Fruit fly (Drosophila melanogaster) whole organism, embryonic: ENCODE data around the gene Vps52.
A peak's percentile ranks its signal among the peaks of the same experiment; 100 is the strongest.

Experiments used
- Blimp-1 ChIP-seq: fragments of 200-800 bp; sonication (Bioruptor generic); optimal IDR thresholded peaks from 3 replicates; lab custom pipeline; 2018; ENCODE audit warnings: missing biosample characterization, missing genetic modification characterization, mild to moderate bottlenecking, moderate library complexity, missing genetic modification reagents
- C15 ChIP-seq: fragments of 200-800 bp; sonication (Bioruptor generic); IDR thresholded peaks from 3 replicates; pipeline ENCODE4 v1.3.6; 2022; ENCODE audit warnings: missing biosample characterization, missing genetic modification characterization
- CG10565 ChIP-seq: fragments of 200-800 bp; sonication (Bioruptor generic); optimal IDR thresholded peaks from 3 replicates; lab custom pipeline; 2016; ENCODE audit warnings: missing biosample characterization, mild to moderate bottlenecking, missing genetic modification characterization
- CG12219 ChIP-seq: fragments of 200-800 bp; sonication (Bioruptor generic); optimal IDR thresholded peaks from 3 replicates; lab custom pipeline; 2018; ENCODE audit warnings: missing biosample characterization, mild to moderate bottlenecking, missing genetic modification characterization
- CG14710 ChIP-seq: fragments of 200-800 bp; sonication (Bioruptor generic); optimal IDR thresholded peaks from 3 replicates; lab custom pipeline; 2019; ENCODE audit warnings: missing biosample characterization, mild to moderate bottlenecking, missing genetic modification characterization, moderate library complexity
- CG1529 ChIP-seq: fragments of 200-800 bp; sonication (Bioruptor generic); optimal IDR thresholded peaks from 3 replicates; lab custom pipeline; 2018; ENCODE audit warnings: missing biosample characterization, missing genetic modification characterization
- CG17802 ChIP-seq: fragments of 200-800 bp; sonication (Bioruptor generic); optimal IDR thresholded peaks from 2 replicates; lab custom pipeline; 2018; ENCODE audit warnings: missing biosample characterization, mild to moderate bottlenecking, missing genetic modification characterization, moderate library complexity
- CG18476 ChIP-seq: fragments of 200-800 bp; sonication (Bioruptor generic); optimal IDR thresholded peaks from 2 replicates; lab custom pipeline; 2016; ENCODE audit warnings: missing biosample characterization, mild to moderate bottlenecking, missing genetic modification characterization
- CG2116 ChIP-seq: fragments of 200-800 bp; sonication (Bioruptor generic); optimal IDR thresholded peaks from 3 replicates; lab custom pipeline; 2018; ENCODE audit warnings: missing biosample characterization, mild to moderate bottlenecking, missing genetic modification characterization
- CG31365 ChIP-seq: fragments of 200-800 bp; sonication (Bioruptor generic); optimal IDR thresholded peaks from 2 replicates; lab custom pipeline; 2018; ENCODE audit warnings: missing biosample characterization, mild to moderate bottlenecking, missing genetic modification characterization
- CG31441 ChIP-seq: fragments of 200-800 bp; sonication (Bioruptor generic); IDR thresholded peaks from 2 replicates; pipeline ENCODE4 v1.3.6; 2022; ENCODE audit warnings: missing biosample characterization, missing genetic modification characterization
- CG33557 ChIP-seq: fragments of 200-800 bp; sonication (Bioruptor generic); optimal IDR thresholded peaks from 2 replicates; lab custom pipeline; 2019; ENCODE audit warnings: missing biosample characterization, mild to moderate bottlenecking, missing genetic modification characterization, moderate library complexity
- CG42726 ChIP-seq: fragments of 200-800 bp; sonication (Bioruptor generic); IDR thresholded peaks from 2 replicates; pipeline ENCODE4 v1.3.6; 2022; ENCODE audit warnings: missing biosample characterization, missing genetic modification characterization; ENCODE audit not compliant: partially characterized antibody
- CG4707 ChIP-seq: fragments of 200-800 bp; sonication (Bioruptor generic); optimal IDR thresholded peaks from 2 replicates; lab custom pipeline; 2018; ENCODE audit warnings: missing biosample characterization, mild to moderate bottlenecking, missing genetic modification characterization, moderate library complexity
- CG4854 ChIP-seq: fragments of 200-800 bp; sonication (Bioruptor generic); optimal IDR thresholded peaks from 2 replicates; lab custom pipeline; 2016; ENCODE audit warnings: missing biosample characterization, missing genetic modification characterization, inconsistent platforms
- CG7786 ChIP-seq: fragments of 200-800 bp; sonication (Bioruptor generic); optimal IDR thresholded peaks from 2 replicates; lab custom pipeline; 2016; ENCODE audit warnings: missing biosample characterization, missing genetic modification characterization
- CG7963 ChIP-seq: fragments of 200-800 bp; sonication (Bioruptor generic); IDR thresholded peaks from 3 replicates; pipeline ENCODE4 v1.3.6; 2022; ENCODE audit warnings: missing biosample characterization, missing genetic modification characterization; ENCODE audit not compliant: partially characterized antibody
- CG9797 ChIP-seq: fragments of 200-800 bp; sonication (Bioruptor generic); optimal IDR thresholded peaks from 3 replicates; lab custom pipeline; 2018; ENCODE audit warnings: missing biosample characterization, mild to moderate bottlenecking, missing genetic modification characterization
- CG9876 ChIP-seq: fragments of 200-800 bp; sonication (Bioruptor generic); optimal IDR thresholded peaks from 2 replicates; lab custom pipeline; 2016; ENCODE audit warnings: missing biosample characterization, missing genetic modification characterization
- CG9932 ChIP-seq: fragments of 200-800 bp; sonication (Bioruptor generic); IDR thresholded peaks from 2 replicates; pipeline ENCODE4 v1.3.6; 2022; ENCODE audit warnings: missing biosample characterization, missing genetic modification characterization
- Dek ChIP-seq: fragments of 200-800 bp; sonication (Bioruptor generic); optimal IDR thresholded peaks from 3 replicates; lab custom pipeline; 2019; ENCODE audit warnings: missing biosample characterization, mild to moderate bottlenecking, missing genetic modification characterization, moderate library complexity
- Drgx ChIP-seq: fragments of 200-800 bp; sonication (Bioruptor generic); IDR thresholded peaks from 2 replicates; pipeline ENCODE4 v1.3.6; 2022; ENCODE audit warnings: missing biosample characterization, missing genetic modification characterization
- Ets65A ChIP-seq: fragments of 200-800 bp; sonication (Bioruptor generic); peaks from one replicate; lab custom pipeline; 2016; ENCODE audit warnings: missing biosample characterization, missing genetic modification characterization
- Fer2 ChIP-seq: fragments of 200-800 bp; sonication (Bioruptor generic); optimal IDR thresholded peaks from 2 replicates; lab custom pipeline; 2018; ENCODE audit warnings: missing biosample characterization, mild to moderate bottlenecking, missing genetic modification characterization, moderate library complexity
- Fer3 ChIP-seq: fragments of 200-800 bp; sonication (Bioruptor generic); optimal IDR thresholded peaks from 2 replicates; lab custom pipeline; 2018; ENCODE audit warnings: missing biosample characterization, mild to moderate bottlenecking, missing genetic modification characterization, moderate library complexity
- Hmr ChIP-seq: fragments of 200-800 bp; sonication (Bioruptor generic); optimal IDR thresholded peaks from 3 replicates; lab custom pipeline; 2017; ENCODE audit warnings: mild to moderate bottlenecking, missing biosample characterization, missing genetic modification reagents, missing genetic modification characterization
- Hr78 ChIP-seq, 2 experiments: fragments of 200-800 bp in 1 of 2; fragments of >200 bp in 1 of 2; sonication (Bioruptor generic) in 1 of 2; optimal IDR thresholded peaks; 2 replicates each; lab custom pipeline; 2017 to 2019; ENCODE audit warnings: missing biosample characterization in 2 of 2, missing genetic modification characterization in 2 of 2, mild to moderate bottlenecking in 1 of 2, moderate library complexity in 1 of 2
- Mad ChIP-seq: fragments of 200-800 bp; sonication (Bioruptor generic); optimal IDR thresholded peaks from 2 replicates; lab custom pipeline; 2016; ENCODE audit warnings: missing biosample characterization, missing genetic modification characterization
- NC2β ChIP-seq: fragments of 200-800 bp; sonication (Bioruptor generic); optimal IDR thresholded peaks from 2 replicates; lab custom pipeline; 2016; ENCODE audit warnings: missing biosample characterization, missing genetic modification characterization
- NK7.1 ChIP-seq: fragments of 200-800 bp; sonication (Bioruptor generic); optimal IDR thresholded peaks from 3 replicates; lab custom pipeline; 2016; ENCODE audit warnings: missing biosample characterization, missing genetic modification characterization
- Nf-YB ChIP-seq: fragments of 200-800 bp; sonication (Bioruptor generic); optimal IDR thresholded peaks from 3 replicates; lab custom pipeline; 2019; ENCODE audit warnings: missing biosample characterization, mild to moderate bottlenecking, missing genetic modification characterization, moderate library complexity
- NfI ChIP-seq: fragments of 200-800 bp; sonication (Bioruptor generic); optimal IDR thresholded peaks from 3 replicates; lab custom pipeline; 2018; ENCODE audit warnings: missing biosample characterization, mild to moderate bottlenecking, missing genetic modification characterization, moderate library complexity
- Sin3A ChIP-seq: fragments of >200 bp; optimal IDR thresholded peaks from 2 replicates; lab custom pipeline; 2018
- Tbp ChIP-seq: fragments of >200 bp; optimal IDR thresholded peaks from 2 replicates; lab custom pipeline; 2018; ENCODE audit warnings: missing biosample characterization, missing genetic modification characterization
- bab2 ChIP-seq: fragments of 200-800 bp; sonication (Bioruptor generic); optimal IDR thresholded peaks from 2 replicates; lab custom pipeline; 2016; ENCODE audit warnings: missing biosample characterization, missing genetic modification characterization
- bbx ChIP-seq: fragments of 200-800 bp; sonication (Bioruptor generic); IDR thresholded peaks from 2 replicates; pipeline ENCODE4 v1.3.6; 2022; ENCODE audit warnings: missing biosample characterization, missing genetic modification characterization; ENCODE audit not compliant: partially characterized antibody
- chm ChIP-seq: fragments of 200-800 bp; sonication (Bioruptor generic); IDR thresholded peaks from 2 replicates; pipeline ENCODE4 v1.3.6; 2022; ENCODE audit warnings: missing biosample characterization, missing genetic modification characterization
- chn ChIP-seq: fragments of 200-800 bp; sonication (Bioruptor generic); optimal IDR thresholded peaks from 2 replicates; lab custom pipeline; 2016; ENCODE audit warnings: missing biosample characterization, missing genetic modification characterization
- dimm ChIP-seq: fragments of 200-800 bp; sonication (Bioruptor generic); IDR thresholded peaks from 2 replicates; pipeline ENCODE4 v1.3.6; 2022; ENCODE audit warnings: missing biosample characterization, missing genetic modification characterization
- esg ChIP-seq: fragments of 200-800 bp; sonication (Bioruptor generic); conservative IDR thresholded peaks from 2 replicates; pipeline ENCODE4 v1.3.6; 2022; ENCODE audit warnings: missing biosample characterization, missing genetic modification characterization
- exex ChIP-seq: fragments of 200-800 bp; sonication (Bioruptor generic); optimal IDR thresholded peaks from 4 replicates; lab custom pipeline; 2018; ENCODE audit warnings: missing biosample characterization, mild to moderate bottlenecking, missing genetic modification characterization, moderate library complexity
- hbn ChIP-seq: fragments of 200-800 bp; sonication (Bioruptor generic); IDR thresholded peaks from 2 replicates; pipeline ENCODE4 v1.3.6; 2022; ENCODE audit warnings: missing biosample characterization, missing genetic modification characterization; ENCODE audit not compliant: partially characterized antibody
- kah ChIP-seq: fragments of 200-800 bp; sonication (Bioruptor generic); optimal IDR thresholded peaks from 2 replicates; lab custom pipeline; 2018; ENCODE audit warnings: missing biosample characterization, mild to moderate bottlenecking, missing genetic modification characterization
- knrl ChIP-seq: fragments of 200-800 bp; sonication (Bioruptor generic); IDR thresholded peaks from 3 replicates; pipeline ENCODE4 v1.3.6; 2022; ENCODE audit warnings: missing biosample characterization, missing genetic modification characterization; ENCODE audit not compliant: partially characterized antibody
- nau ChIP-seq: fragments of 200-800 bp; sonication (Bioruptor generic); optimal IDR thresholded peaks from 3 replicates; lab custom pipeline; 2017; ENCODE audit warnings: missing biosample characterization, mild to moderate bottlenecking, missing genetic modification characterization, missing genetic modification reagents
- nom ChIP-seq: fragments of 200-800 bp; sonication (Bioruptor generic); optimal IDR thresholded peaks from 2 replicates; lab custom pipeline; 2017; ENCODE audit warnings: missing biosample characterization, missing genetic modification characterization, mild to moderate bottlenecking, moderate library complexity, missing genetic modification reagents
- pum ChIP-seq: fragments of 200-800 bp; sonication (Bioruptor generic); optimal IDR thresholded peaks from 2 replicates; lab custom pipeline; 2016; ENCODE audit warnings: missing biosample characterization, missing genetic modification characterization
- sens ChIP-seq: fragments of 200-800 bp; sonication (Bioruptor generic); peaks from one replicate; lab custom pipeline; 2016; ENCODE audit warnings: missing biosample characterization, missing genetic modification characterization
- sens-2 ChIP-seq: fragments of 200-800 bp; sonication (Bioruptor generic); IDR thresholded peaks from 2 replicates; pipeline ENCODE4 v1.3.6; 2022; ENCODE audit warnings: missing biosample characterization, missing genetic modification characterization
- seq ChIP-seq: fragments of 200-800 bp; sonication (Bioruptor generic); IDR thresholded peaks from 2 replicates; pipeline ENCODE4 v1.3.6; 2022; ENCODE audit warnings: missing biosample characterization, missing genetic modification characterization
- toy ChIP-seq: fragments of 200-800 bp; sonication (Bioruptor generic); IDR thresholded peaks from 2 replicates; pipeline ENCODE4 v1.3.6; 2022; ENCODE audit warnings: missing biosample characterization, missing genetic modification characterization

The Vps52 gene

dm6 chr2L:5527861-5528260 is 4.2 kb upstream of the Vps52 start, which contains the start of gene CG31915 (continued):
- TF ChIP-seq CG33557 (GFP tag; lab: Kevin White, UChicago): no peak
- no peak for TF ChIP-seq CG17802 (tag; lab: Kevin White, UChicago)
- TF ChIP-seq pum (GFP tag; lab: Kevin White, UChicago): no peak
- TF ChIP-seq Drgx (GFP tag; lab: Robert Waterston, UW): no peak
- TF ChIP-seq CG12219: no peak
- TF ChIP-seq sens (GFP tag; lab: Kevin White, UChicago): peak; percentile 27
- no peak for TF ChIP-seq Dek (tag; lab: Kevin White, UChicago)
- TF ChIP-seq CG4854 (GFP tag; lab: Kevin White, UChicago): no peak
- no peak for TF ChIP-seq Sin3A (lab: Kevin White, UChicago)
- TF ChIP-seq seq (GFP tag; lab: Robert Waterston, UW): no peak
- TF ChIP-seq CG9797 (GFP tag; lab: Kevin White, UChicago): no peak
- no peak for TF ChIP-seq nau (GFP tag; lab: Kevin White, UChicago)
- TF ChIP-seq toy (GFP tag; lab: Robert Waterston, UW): no peak
- TF ChIP-seq sens-2 (GFP tag; lab: Robert Waterston, UW): no peak
- TF ChIP-seq CG9932 (GFP tag; lab: Robert Waterston, UW): no peak
- no peak for TF ChIP-seq CG9876 (GFP tag; lab: Kevin White, UChicago)
- no peak for TF ChIP-seq CG7786 (GFP tag; lab: Kevin White, UChicago)
- TF ChIP-seq kah (GFP tag; lab: Kevin White, UChicago): no peak
- no peak for TF ChIP-seq chm (GFP tag; lab: Robert Waterston, UW)
- TF ChIP-seq CG18476 (GFP tag; lab: Kevin White, UChicago): no peak
- no peak for TF ChIP-seq CG31365
- peak; percentile 83; the same call in 2 of the 3 replicates for TF ChIP-seq CG7963 (GFP tag; lab: Robert Waterston, UW)
- TF ChIP-seq CG42726 (GFP tag; lab: Robert Waterston, UW): peak; percentile 8; the same call in 1 of the 2 replicates
- no peak for TF ChIP-seq C15 (GFP tag; lab: Robert Waterston, UW)
- TF ChIP-seq CG14710 (tag; lab: Kevin White, UChicago): peak; percentile 88
- no peak for TF ChIP-seq CG2116 (GFP tag; lab: Kevin White, UChicago)
- no peak for TF ChIP-seq NC2β (GFP tag; lab: Kevin White, UChicago)
- TF ChIP-seq Hr78 (GFP tag; optimal IDR thresholded peaks at IDR 0.05; lab: Kevin White, UChicago): peak in 1 of 2 experiments; percentile 81
- no peak for TF ChIP-seq chn (GFP tag; lab: Kevin White, UChicago)
- TF ChIP-seq hbn: peak; percentile 51
- no peak for TF ChIP-seq Nf-YB (GFP tag; lab: Kevin White, UChicago)
- no peak for TF ChIP-seq CG1529 (GFP tag; lab: Kevin White, UChicago)
- peak; percentile 51; the same call in 1 of the 3 replicates for TF ChIP-seq knrl (GFP tag; lab: Robert Waterston, UW)
- TF ChIP-seq exex (tag; lab: Kevin White, UChicago): no peak
- TF ChIP-seq NK7.1 (GFP tag; lab: Kevin White, UChicago): no peak
- TF ChIP-seq NfI (GFP tag; lab: Kevin White, UChicago): no peak
- TF ChIP-seq dimm (GFP tag; lab: Robert Waterston, UW): no peak
- TF ChIP-seq Blimp-1 (GFP tag; lab: Kevin White, UChicago): no peak
- TF ChIP-seq CG10565 (GFP tag; lab: Kevin White, UChicago): no peak
- TF ChIP-seq CG4707: no peak
- TF ChIP-seq nom (GFP tag; lab: Kevin White, UChicago): no peak
- no peak for TF ChIP-seq Fer2 (tag; lab: Kevin White, UChicago)
- no peak for TF ChIP-seq CG31441 (GFP tag; lab: Robert Waterston, UW)
- no peak for TF ChIP-seq Hmr (GFP tag; lab: Kevin White, UChicago)
- no peak for TF ChIP-seq Ets65A (GFP tag; lab: Kevin White, UChicago)
- peak; percentile 83 for TF ChIP-seq bbx
- TF ChIP-seq Mad (GFP tag; lab: Kevin White, UChicago): no peak
- no peak for TF ChIP-seq esg (GFP tag; lab: Robert Waterston, UW)
- TF ChIP-seq Fer3: no peak
- TF ChIP-seq bab2 (GFP tag; lab: Kevin White, UChicago): no peak
- no peak for TF ChIP-seq Tbp (GFP tag; lab: Kevin White, UChicago)
